Fruit fly (Drosophila melanogaster) whole organism, embryonic: ENCODE measurements around the gene stet.

ENCODE experiments used
- B-H1 ChIP-seq: fragments of 200-800 bp; sonication (Bioruptor generic); IDR thresholded peaks from 3 replicates; pipeline ENCODE4 v1.3.6; 2022; ENCODE audit warnings: missing biosample characterization, missing genetic modification characterization
- BtbVII ChIP-seq: fragments of 200-800 bp; sonication (Bioruptor generic); optimal IDR thresholded peaks from 3 replicates; lab custom pipeline; 2017; ENCODE audit warnings: missing biosample characterization, mild to moderate bottlenecking, missing genetic modification characterization
- CG11695 ChIP-seq: fragments of 200-800 bp; sonication (Bioruptor generic); IDR thresholded peaks from 3 replicates; pipeline ENCODE4 v1.3.6; 2022; ENCODE audit warnings: missing biosample characterization, missing genetic modification characterization
- CG12155 ChIP-seq: fragments of 200-800 bp; sonication (Bioruptor generic); optimal IDR thresholded peaks from 3 replicates; lab custom pipeline; 2016; ENCODE audit warnings: missing biosample characterization, missing genetic modification characterization
- CG12236 ChIP-seq: fragments of 200-800 bp; sonication (Bioruptor generic); optimal IDR thresholded peaks from 2 replicates; lab custom pipeline; 2016; ENCODE audit warnings: missing biosample characterization, missing genetic modification characterization
- CG14014 ChIP-seq: fragments of 200-800 bp; sonication (Bioruptor generic); IDR thresholded peaks from 2 replicates; pipeline ENCODE4 v1.3.6; 2022; ENCODE audit warnings: missing biosample characterization, missing genetic modification characterization
- CG14667 ChIP-seq: fragments of 200-800 bp; sonication (Bioruptor generic); IDR thresholded peaks from 2 replicates; pipeline ENCODE4 v1.3.6; 2022; ENCODE audit warnings: missing biosample characterization, missing genetic modification characterization
- CG15011 ChIP-seq: fragments of 200-800 bp; sonication (Bioruptor generic); optimal IDR thresholded peaks from 3 replicates; lab custom pipeline; 2018; ENCODE audit warnings: missing biosample characterization, mild to moderate bottlenecking, missing genetic modification characterization
- CG17912 ChIP-seq: fragments of 200-800 bp; sonication (Bioruptor generic); optimal IDR thresholded peaks from 2 replicates; lab custom pipeline; 2018; ENCODE audit warnings: missing biosample characterization, mild to moderate bottlenecking, missing genetic modification characterization
- CG18262 ChIP-seq: fragments of 200-800 bp; optimal IDR thresholded peaks from 3 replicates; lab custom pipeline; 2019; ENCODE audit warnings: missing biosample characterization, mild to moderate bottlenecking, missing genetic modification characterization, moderate library complexity
- CG18619 ChIP-seq: fragments of 200-800 bp; sonication (Bioruptor generic); optimal IDR thresholded peaks from 3 replicates; lab custom pipeline; 2017; ENCODE audit warnings: missing biosample characterization, mild to moderate bottlenecking, missing genetic modification characterization
- CG34422 ChIP-seq: fragments of 200-800 bp; sonication (Bioruptor generic); IDR thresholded peaks from 3 replicates; pipeline ENCODE4 v1.3.6; 2022; ENCODE audit warnings: missing biosample characterization, missing genetic modification characterization
- CG3847 ChIP-seq: fragments of 200-800 bp; sonication (Bioruptor generic); IDR thresholded peaks from 2 replicates; pipeline ENCODE4 v1.3.6; 2022; ENCODE audit warnings: missing biosample characterization, missing genetic modification characterization
- CG6254 ChIP-seq: fragments of 200-800 bp; sonication (Bioruptor generic); optimal IDR thresholded peaks from 3 replicates; lab custom pipeline; 2017; ENCODE audit warnings: mild to moderate bottlenecking, missing biosample characterization, missing genetic modification reagents, missing genetic modification characterization
- CG9932 ChIP-seq: fragments of 200-800 bp; sonication (Bioruptor generic); IDR thresholded peaks from 2 replicates; pipeline ENCODE4 v1.3.6; 2022; ENCODE audit warnings: missing biosample characterization, missing genetic modification characterization
- CHES-1-like ChIP-seq: fragments of 200-800 bp; sonication (Bioruptor generic); optimal IDR thresholded peaks from 2 replicates; lab custom pipeline; 2016; ENCODE audit warnings: missing biosample characterization, missing genetic modification characterization
- CrebB ChIP-seq: fragments of 200-800 bp; sonication (Bioruptor generic); optimal IDR thresholded peaks from 3 replicates; lab custom pipeline; 2018; ENCODE audit warnings: missing biosample characterization, mild to moderate bottlenecking, missing genetic modification characterization
- Dad ChIP-seq: fragments of 200-800 bp; sonication (Bioruptor generic); optimal IDR thresholded peaks from 3 replicates; lab custom pipeline; 2016; ENCODE audit warnings: missing biosample characterization, missing genetic modification characterization
- Deaf1 ChIP-seq: fragments of 200-800 bp; optimal IDR thresholded peaks from 3 replicates; lab custom pipeline; 2019; ENCODE audit warnings: missing biosample characterization, mild to moderate bottlenecking, missing genetic modification characterization, moderate library complexity
- Eip74EF ChIP-seq, 2 experiments: fragments of 200-800 bp in 1 of 2; fragments of >200 bp in 1 of 2; sonication (Bioruptor generic) in 1 of 2; optimal IDR thresholded peaks; 2 replicates each; lab custom pipeline; 2017 to 2019; ENCODE audit warnings: missing biosample characterization in 2 of 2, missing genetic modification characterization in 2 of 2, mild to moderate bottlenecking in 1 of 2, moderate library complexity in 1 of 2
- HLHmδ ChIP-seq: fragments of 200-800 bp; sonication (Bioruptor generic); optimal IDR thresholded peaks from 2 replicates; lab custom pipeline; 2018; ENCODE audit warnings: missing biosample characterization, mild to moderate bottlenecking, missing genetic modification characterization, moderate library complexity
- Hmr ChIP-seq: fragments of 200-800 bp; sonication (Bioruptor generic); optimal IDR thresholded peaks from 3 replicates; lab custom pipeline; 2017; ENCODE audit warnings: mild to moderate bottlenecking, missing biosample characterization, missing genetic modification reagents, missing genetic modification characterization
- Hsf ChIP-seq: fragments of 200-800 bp; sonication (Bioruptor generic); optimal IDR thresholded peaks from 3 replicates; lab custom pipeline; 2016; ENCODE audit warnings: missing biosample characterization, missing genetic modification characterization
- MESR4 ChIP-seq: fragments of 200-800 bp; sonication (Bioruptor generic); optimal IDR thresholded peaks from 2 replicates; lab custom pipeline; 2018; ENCODE audit warnings: missing biosample characterization, mild to moderate bottlenecking, missing genetic modification characterization, moderate library complexity
- Med ChIP-seq: fragments of 200-800 bp; sonication (Bioruptor generic); peaks from one replicate; lab custom pipeline; 2016; ENCODE audit warnings: missing biosample characterization, missing genetic modification characterization, mild to moderate bottlenecking, inconsistent platforms, moderate library complexity
- Scr ChIP-seq: fragments of 200-800 bp; sonication (Bioruptor generic); IDR thresholded peaks from 2 replicates; pipeline ENCODE4 v1.3.6; 2022; ENCODE audit warnings: missing biosample characterization, missing genetic modification characterization; ENCODE audit not compliant: partially characterized antibody
- Usf ChIP-seq: fragments of 200-800 bp; sonication (Bioruptor generic); optimal IDR thresholded peaks from 2 replicates; lab custom pipeline; 2017; ENCODE audit warnings: missing genotype, missing biosample characterization, missing genetic modification characterization
- ara ChIP-seq: fragments of 200-800 bp; sonication (Bioruptor generic); IDR thresholded peaks from 2 replicates; pipeline ENCODE4 v1.3.6; 2022; ENCODE audit warnings: missing biosample characterization, missing genetic modification characterization
- chn ChIP-seq: fragments of 200-800 bp; sonication (Bioruptor generic); optimal IDR thresholded peaks from 2 replicates; lab custom pipeline; 2016; ENCODE audit warnings: missing biosample characterization, missing genetic modification characterization
- corto ChIP-seq: fragments of 200-800 bp; sonication (Bioruptor generic); optimal IDR thresholded peaks from 2 replicates; lab custom pipeline; 2016; ENCODE audit warnings: missing biosample characterization, mild to moderate bottlenecking, missing genetic modification characterization, moderate library complexity
- dpn ChIP-seq, 2 experiments: fragments of 200-800 bp; sonication (Bioruptor generic); optimal IDR thresholded peaks; 3 replicates each; lab custom pipeline; 2016; ENCODE audit warnings: missing biosample characterization in 2 of 2, missing genetic modification characterization in 2 of 2
- eve ChIP-seq, 2 experiments: fragments of >200 bp; optimal IDR thresholded peaks; 2 replicates each; lab custom pipeline; 2017; ENCODE audit warnings: missing biosample characterization in 2 of 2, missing genetic modification characterization in 2 of 2
- fd96Cb ChIP-seq: fragments of 200-800 bp; sonication (Bioruptor generic); optimal IDR thresholded peaks from 2 replicates; lab custom pipeline; 2018; ENCODE audit warnings: missing biosample characterization, mild to moderate bottlenecking, missing genetic modification characterization, moderate library complexity
- ftz-f1 ChIP-seq: fragments of 200-800 bp; sonication (Bioruptor generic); optimal IDR thresholded peaks from 2 replicates; lab custom pipeline; 2016; ENCODE audit warnings: missing biosample characterization, missing genetic modification characterization
- gcm ChIP-seq: fragments of 200-800 bp; sonication (Bioruptor generic); optimal IDR thresholded peaks from 2 replicates; lab custom pipeline; 2019; ENCODE audit warnings: missing biosample characterization, mild to moderate bottlenecking, missing genetic modification characterization, moderate library complexity
- grn ChIP-seq: fragments of 200-800 bp; sonication (Bioruptor generic); optimal IDR thresholded peaks from 3 replicates; lab custom pipeline; 2017; ENCODE audit warnings: missing biosample characterization, missing genetic modification characterization
- lilli ChIP-seq: fragments of 200-800 bp; sonication (Bioruptor generic); optimal IDR thresholded peaks from 3 replicates; lab custom pipeline; 2016; ENCODE audit warnings: missing biosample characterization, missing genetic modification characterization
- nerfin-2 ChIP-seq: fragments of 200-800 bp; sonication (Bioruptor generic); IDR thresholded peaks from 2 replicates; pipeline ENCODE4 v1.3.6; 2022; ENCODE audit warnings: missing biosample characterization, missing genetic modification characterization; ENCODE audit not compliant: partially characterized antibody
- prd ChIP-seq, 3 experiments: fragments of >200 bp in 2 of 3; fragments of 200-800 bp in 1 of 3; sonication (Bioruptor generic) in 1 of 3; optimal IDR thresholded peaks in 2 of 3; IDR thresholded peaks in 1 of 3; 2 replicates in 2 of 3; 3 replicates in 1 of 3; pipeline versions ENCODE4 v1.3.6 to Lab custom; 2017 to 2022; ENCODE audit warnings: missing biosample characterization in 1 of 3, missing genetic modification characterization in 1 of 3
- pum ChIP-seq: fragments of 200-800 bp; sonication (Bioruptor generic); optimal IDR thresholded peaks from 2 replicates; lab custom pipeline; 2016; ENCODE audit warnings: missing biosample characterization, missing genetic modification characterization
- pzg ChIP-seq: fragments of 200-800 bp; sonication (Bioruptor generic); optimal IDR thresholded peaks from 3 replicates; lab custom pipeline; 2018; ENCODE audit warnings: missing biosample characterization, mild to moderate bottlenecking, missing genetic modification characterization, moderate library complexity
- sc ChIP-seq, 3 experiments: fragments of >200 bp in 2 of 3; fragments of 200-800 bp in 1 of 3; sonication (Bioruptor generic) in 1 of 3; optimal IDR thresholded peaks; 2 replicates in 2 of 3; 3 replicates in 1 of 3; lab custom pipeline; 2017; ENCODE audit warnings: mild to moderate bottlenecking in 1 of 3, missing biosample characterization in 1 of 3, missing genetic modification characterization in 1 of 3, missing genetic modification reagents in 1 of 3
- sisA ChIP-seq: fragments of 200-800 bp; sonication (Bioruptor generic); IDR thresholded peaks from 2 replicates; pipeline ENCODE4 v1.3.6; 2022; ENCODE audit warnings: missing biosample characterization, missing genetic modification characterization
- so ChIP-seq: fragments of 200-800 bp; sonication (Bioruptor generic); IDR thresholded peaks from 3 replicates; pipeline ENCODE4 v1.3.6; 2022; ENCODE audit warnings: missing biosample characterization, missing genetic modification characterization
- sob ChIP-seq: fragments of 200-800 bp; sonication (Bioruptor generic); IDR thresholded peaks from 2 replicates; pipeline ENCODE4 v1.3.6; 2022; ENCODE audit warnings: missing biosample characterization, missing genetic modification characterization
- sqz ChIP-seq: fragments of 200-800 bp; sonication (Bioruptor generic); optimal IDR thresholded peaks from 3 replicates; lab custom pipeline; 2018; ENCODE audit warnings: missing biosample characterization, mild to moderate bottlenecking, missing genetic modification characterization
- tll ChIP-seq, 2 experiments: fragments of 200-800 bp in 1 of 2; fragments of >200 bp in 1 of 2; sonication (Bioruptor generic) in 1 of 2; optimal IDR thresholded peaks; 2 replicates each; lab custom pipeline; 2017 to 2019; ENCODE audit warnings: missing biosample characterization in 2 of 2, missing genetic modification characterization in 2 of 2, mild to moderate bottlenecking in 1 of 2, moderate library complexity in 1 of 2
- yki ChIP-seq: fragments of >200 bp; optimal IDR thresholded peaks from 3 replicates; lab custom pipeline; 2018

Gene stet

DNA sequence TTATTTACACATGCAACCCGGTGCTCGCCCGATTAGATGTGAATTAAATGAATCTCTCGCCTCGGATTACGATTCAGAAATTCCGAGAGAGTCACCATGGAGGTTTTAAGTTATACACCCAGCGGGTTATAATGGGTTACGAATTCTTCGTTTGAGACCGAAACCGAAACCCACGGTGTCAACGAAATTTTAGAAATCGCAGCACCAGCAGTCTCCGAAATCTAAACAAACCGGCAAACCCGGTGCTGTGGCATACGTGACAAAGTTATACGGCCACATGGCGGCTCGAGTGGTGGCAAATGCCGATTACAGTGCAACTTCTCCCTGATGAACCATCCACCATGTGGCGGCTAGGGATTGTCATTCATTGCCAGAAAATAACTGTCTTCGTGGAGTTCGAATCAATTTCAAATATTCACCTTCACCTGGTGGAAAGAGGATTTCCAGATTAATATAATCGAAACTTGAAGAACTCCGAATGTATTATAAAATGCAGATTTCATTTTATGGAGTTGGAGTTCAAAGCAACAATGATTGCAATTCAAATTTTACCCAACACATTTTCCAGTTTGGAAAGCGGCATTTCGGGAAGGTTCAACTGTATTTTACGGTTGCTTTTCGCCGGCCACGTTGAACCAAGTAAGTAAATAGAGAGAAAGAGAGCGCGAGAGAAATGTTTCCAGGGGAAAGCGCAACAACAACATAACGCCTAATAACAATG, 26.6 kb upstream of the stet start (continued):
- TF ChIP-seq corto (no peak), ara (peak; percentile 72), sqz (GFP tag; lab: Kevin White, UChicago) (peak; percentile 31), pzg (GFP tag; lab: Kevin White, UChicago) (no peak), CG18619 (GFP tag; lab: Kevin White, UChicago) (peak; percentile 78), ftz-f1 (no peak), fd96Cb (tag; lab: Kevin White, UChicago) (peak; percentile 75), lilli (GFP tag; lab: Kevin White, UChicago) (peak; percentile 79), B-H1 (GFP tag; lab: Robert Waterston, UW) (peak; percentile 35; the same call in 2 of the 3 replicates), sisA (GFP tag; lab: Robert Waterston, UW) (peak; percentile 78), Deaf1 (tag; lab: Kevin White, UChicago) (peak; percentile 9), CG3847 (GFP tag; lab: Robert Waterston, UW) (peak; percentile 11; the same call in 1 of the 2 replicates), Hsf (GFP tag; lab: Kevin White, UChicago) (peak; percentile 73), CG12155 (GFP tag; lab: Kevin White, UChicago) (peak; percentile 64), CG9932 (GFP tag; lab: Robert Waterston, UW) (peak; percentile 25; the same call in 1 of the 2 replicates), nerfin-2 (GFP tag; lab: Robert Waterston, UW) (no peak), CG18262 (peak; percentile 86), BtbVII (GFP tag; lab: Kevin White, UChicago) (peak; percentile 26), CrebB (tag; lab: Kevin White, UChicago) (peak; percentile 3), Dad (peak; percentile 60), tll (GFP tag; optimal IDR thresholded peaks at IDR 0.05; lab: Kevin White, UChicago) (no peak), grn (GFP tag; lab: Kevin White, UChicago) (no peak), dpn (GFP tag; optimal IDR thresholded peaks at IDR 0.05; lab: Kevin White, UChicago) (peak; percentile 60 to 77), yki (lab: Kevin White, UChicago) (no peak), chn (GFP tag; lab: Kevin White, UChicago) (peak; percentile 65), Med (peak; percentile 93), CG12236 (GFP tag; lab: Kevin White, UChicago) (peak; percentile 60), sob (GFP tag; lab: Robert Waterston, UW) (peak; percentile 50; the same call in 1 of the 2 replicates), CG15011 (GFP tag; lab: Kevin White, UChicago) (peak; percentile 11), sc (optimal IDR thresholded peaks at IDR 0.05; lab: Kevin White, UChicago) (no peak), sc (GFP tag; optimal IDR thresholded peaks at IDR 0.05; lab: Kevin White, UChicago) (peak; percentile 68), eve (GFP tag; optimal IDR thresholded peaks at IDR 0.05; lab: Kevin White, UChicago) (no peak), CG14014 (peak; percentile 49; the same call in 1 of the 2 replicates), Usf (GFP tag; lab: Kevin White, UChicago) (peak; percentile 58), CG6254 (GFP tag; lab: Kevin White, UChicago) (peak; percentile 70), CHES-1-like (GFP tag; lab: Kevin White, UChicago) (peak; percentile 62), CG34422 (GFP tag; lab: Robert Waterston, UW) (peak; percentile 57; the same call in 1 of the 3 replicates), gcm (GFP tag; lab: Kevin White, UChicago) (peak; percentile 69), pum (GFP tag; lab: Kevin White, UChicago) (peak; percentile 72), HLHmδ (GFP tag; lab: Kevin White, UChicago) (peak; percentile 21), Scr (GFP tag; lab: Robert Waterston, UW) (no peak), CG11695 (peak; percentile 72), MESR4 (GFP tag; lab: Kevin White, UChicago) (peak; percentile 8), CG17912 (no peak), Hmr (GFP tag; lab: Kevin White, UChicago) (peak; percentile 50), CG14667 (GFP tag; lab: Robert Waterston, UW) (no peak), Eip74EF (GFP tag; optimal IDR thresholded peaks at IDR 0.05; lab: Kevin White, UChicago) (peak in 1 of 2 experiments; percentile 75), prd (optimal IDR thresholded peaks at IDR 0.05; lab: Kevin White, UChicago) (no peak), prd (GFP tag; IDR thresholded peaks at IDR 0.05; lab: Robert Waterston, UW) (peak; percentile 79), so (GFP tag; lab: Robert Waterston, UW) (peak; percentile 78)
